Worm (Caenorhabditis elegans) whole organism, young adult: ENCODE measurements around the gene C09G1.4.

Source experiments
- B0261.1 ChIP-seq: sonication (generic microtip); optimal IDR thresholded peaks from 2 replicates; lab custom pipeline; 2016; ENCODE audit warnings: mild to moderate bottlenecking, missing genetic modification characterization, moderate library complexity, missing compliant biosample characterization
- C06A6.2 ChIP-seq: fragments of 200-800 bp; sonication (Bioruptor generic); conservative IDR thresholded peaks from 2 replicates; pipeline ENCODE4 v1.3.6; 2022; ENCODE audit warnings: missing genetic modification characterization, missing compliant biosample characterization
- C17E4.6 ChIP-seq: fragments of 200-800 bp; sonication (Bioruptor generic); IDR thresholded peaks from 2 replicates; pipeline ENCODE4 v1.3.6; 2022; ENCODE audit warnings: missing genetic modification reagents, missing genetic modification characterization, missing compliant biosample characterization
- F33H1.4 ChIP-seq: fragments of 200-800 bp; sonication (Bioruptor generic); IDR thresholded peaks from 2 replicates; pipeline ENCODE4 v1.3.6; 2022; ENCODE audit warnings: missing genetic modification reagents, missing genetic modification characterization, missing compliant biosample characterization
- F57A8.1 ChIP-seq: fragments of 200-800 bp; sonication (Bioruptor generic); optimal IDR thresholded peaks from 2 replicates; lab custom pipeline; 2018; ENCODE audit warnings: mild to moderate bottlenecking, missing genetic modification characterization, moderate library complexity, missing compliant biosample characterization
- Y53G8AR.9 ChIP-seq: fragments of 200-800 bp; sonication (Bioruptor generic); conservative IDR thresholded peaks from 2 replicates; pipeline ENCODE4 v1.3.6; 2022; ENCODE audit warnings: missing genetic modification reagents, missing genetic modification characterization, missing compliant biosample characterization
- Y67H2A.10 ChIP-seq: fragments of 200-800 bp; sonication (Bioruptor generic); conservative IDR thresholded peaks from 2 replicates; pipeline ENCODE4 v1.3.6; 2022; ENCODE audit warnings: missing genetic modification reagents, missing genetic modification characterization, missing compliant biosample characterization
- Y95B8A.8 ChIP-seq: fragments of 200-800 bp; sonication (Bioruptor generic); IDR thresholded peaks from 2 replicates; pipeline ENCODE4 v1.3.6; 2022; ENCODE audit warnings: missing genetic modification reagents, missing genetic modification characterization, missing compliant biosample characterization
- attf-3 ChIP-seq: fragments of 200-800 bp; sonication (Bioruptor generic); conservative IDR thresholded peaks from 2 replicates; pipeline ENCODE4 v1.3.6; 2022; ENCODE audit warnings: missing genetic modification reagents, missing genetic modification characterization, missing compliant biosample characterization
- bed-1 ChIP-seq: fragments of 200-800 bp; sonication (Bioruptor generic); IDR thresholded peaks from 2 replicates; pipeline ENCODE4 v1.3.6; 2022; ENCODE audit warnings: missing genetic modification reagents, missing genetic modification characterization, missing compliant biosample characterization
- cebp-1 ChIP-seq, 2 experiments: fragments of 200-800 bp in 1 of 2; sonication (Bioruptor generic) in 1 of 2; sonication (generic microtip) in 1 of 2; IDR thresholded peaks in 1 of 2; optimal IDR thresholded peaks in 1 of 2; 2 replicates each; pipeline versions ENCODE4 v1.3.6 to Lab custom; 2017 to 2022; ENCODE audit warnings: missing compliant biosample characterization in 2 of 2, missing genetic modification characterization in 2 of 2, mild to moderate bottlenecking in 1 of 2, missing genetic modification reagents in 1 of 2, moderate library complexity in 1 of 2
- cebp-2 ChIP-seq: fragments of 200-800 bp; sonication (Bioruptor generic); IDR thresholded peaks from 2 replicates; pipeline ENCODE4 v1.3.6; 2022; ENCODE audit warnings: missing genetic modification characterization, missing compliant biosample characterization
- dox-1 ChIP-seq: fragments of 200-800 bp; sonication (Bioruptor generic); IDR thresholded peaks from 2 replicates; pipeline ENCODE4 v1.3.6; 2022; ENCODE audit warnings: missing genetic modification reagents, missing genetic modification characterization, missing compliant biosample characterization
- dpl-1 ChIP-seq: fragments of 150-350 bp; optimal IDR thresholded peaks from 2 replicates; lab custom pipeline; 2014; ENCODE audit warnings: missing biosample characterization, missing genetic modification reagents, missing genetic modification characterization
- hrde-1 ChIP-seq: sonication (generic microtip); optimal IDR thresholded peaks from 2 replicates; lab custom pipeline; 2016; ENCODE audit warnings: missing genetic modification characterization, mild to moderate bottlenecking, missing compliant biosample characterization, moderate library complexity, missing genotype, missing genetic modification reagents, borderline replicate concordance
- lag-1 ChIP-seq: fragments of 200-800 bp; sonication (Bioruptor generic); IDR thresholded peaks from 2 replicates; pipeline ENCODE4 v1.3.6; 2022; ENCODE audit warnings: missing genetic modification reagents, missing genetic modification characterization, missing compliant biosample characterization
- let-607 ChIP-seq, 2 experiments: fragments of 200-800 bp in 1 of 2; sonication (Bioruptor generic) in 1 of 2; sonication (generic microtip) in 1 of 2; optimal IDR thresholded peaks; 2 replicates each; lab custom pipeline; 2016 to 2018; ENCODE audit warnings: mild to moderate bottlenecking in 2 of 2, missing compliant biosample characterization in 2 of 2, missing genetic modification characterization in 2 of 2, moderate library complexity in 2 of 2, missing genotype in 1 of 2
- madf-3 ChIP-seq: fragments of 200-800 bp; sonication (Bioruptor generic); IDR thresholded peaks from 2 replicates; pipeline ENCODE4 v1.3.6; 2022; ENCODE audit warnings: missing genetic modification reagents, missing genetic modification characterization, missing compliant biosample characterization
- madf-6 ChIP-seq: fragments of 200-800 bp; sonication (Bioruptor generic); IDR thresholded peaks from 2 replicates; pipeline ENCODE4 v1.3.6; 2022; ENCODE audit warnings: missing genetic modification reagents, missing genetic modification characterization, missing compliant biosample characterization
- mcd-1 ChIP-seq: fragments of 200-800 bp; sonication (Bioruptor generic); IDR thresholded peaks from 2 replicates; pipeline ENCODE4 v1.3.6; 2022; ENCODE audit warnings: missing genetic modification reagents, missing genetic modification characterization, missing compliant biosample characterization
- mel-28 ChIP-seq: sonication (generic microtip); optimal IDR thresholded peaks from 2 replicates; lab custom pipeline; 2016; ENCODE audit warnings: borderline replicate concordance, mild to moderate bottlenecking, missing genetic modification characterization, missing compliant biosample characterization
- nfya-1 ChIP-seq: sonication (generic microtip); optimal IDR thresholded peaks from 2 replicates; lab custom pipeline; 2017; ENCODE audit warnings: antibody characterized with exemption, missing compliant biosample characterization, missing genetic modification characterization, borderline replicate concordance; ENCODE audit not compliant: insufficient read depth
- nfya-2 ChIP-seq: fragments of 200-800 bp; sonication (Bioruptor generic); IDR thresholded peaks from 2 replicates; pipeline ENCODE4 v1.3.6; 2022; ENCODE audit warnings: missing genetic modification reagents, missing genetic modification characterization, missing compliant biosample characterization
- nhr-120 ChIP-seq: fragments of 200-800 bp; sonication (Bioruptor generic); IDR thresholded peaks from 2 replicates; pipeline ENCODE4 v1.3.6; 2022; ENCODE audit warnings: missing genetic modification characterization, missing compliant biosample characterization
- nhr-179 ChIP-seq: sonication (generic microtip); optimal IDR thresholded peaks from 2 replicates; lab custom pipeline; 2016; ENCODE audit warnings: mild to moderate bottlenecking, missing genetic modification characterization, missing compliant biosample characterization
- nhr-27 ChIP-seq: fragments of 200-800 bp; sonication (Bioruptor generic); optimal IDR thresholded peaks from 2 replicates; lab custom pipeline; 2018; ENCODE audit warnings: mild to moderate bottlenecking, missing genetic modification characterization, moderate library complexity, missing compliant biosample characterization
- rec-8 ChIP-seq, 2 experiments: sonication (generic microtip); optimal IDR thresholded peaks; 2 replicates each; lab custom pipeline; 2016; ENCODE audit warnings: mild to moderate bottlenecking in 2 of 2, missing genetic modification characterization in 2 of 2, missing genetic modification reagents in 2 of 2, missing genotype in 2 of 2, missing biosample characterization in 1 of 2, missing compliant biosample characterization in 1 of 2, moderate library complexity in 1 of 2
- repo-1 ChIP-seq: sonication (generic microtip); optimal IDR thresholded peaks from 2 replicates; lab custom pipeline; 2017; ENCODE audit warnings: mild to moderate bottlenecking, missing genetic modification characterization, missing compliant biosample characterization
- snpc-1.1 ChIP-seq: sonication (generic microtip); optimal IDR thresholded peaks from 2 replicates; lab custom pipeline; 2017; ENCODE audit warnings: missing genetic modification characterization, mild to moderate bottlenecking, missing compliant biosample characterization, antibody characterized with exemption, moderate library complexity, missing genotype, missing genetic modification reagents; ENCODE audit not compliant: insufficient read depth
- sptf-2 ChIP-seq: fragments of 200-800 bp; sonication (Bioruptor generic); optimal IDR thresholded peaks from 2 replicates; lab custom pipeline; 2018; ENCODE audit warnings: mild to moderate bottlenecking, missing genetic modification characterization, missing compliant biosample characterization
- tbp1 ChIP-seq: fragments of 200-800 bp; sonication (Bioruptor generic); optimal IDR thresholded peaks from 2 replicates; lab custom pipeline; 2018; ENCODE audit warnings: mild to moderate bottlenecking, missing genetic modification characterization, missing compliant biosample characterization
- tbx-9 ChIP-seq: sonication (generic microtip); optimal IDR thresholded peaks from 2 replicates; lab custom pipeline; 2016; ENCODE audit warnings: borderline replicate concordance, missing genetic modification characterization, inconsistent platforms, missing compliant biosample characterization
- ztf-22 ChIP-seq: fragments of 200-800 bp; sonication (Bioruptor generic); optimal IDR thresholded peaks from 2 replicates; lab custom pipeline; 2018; ENCODE audit warnings: mild to moderate bottlenecking, missing genetic modification characterization, moderate library complexity, missing compliant biosample characterization
- ztf-3 ChIP-seq: fragments of 200-800 bp; sonication (Bioruptor generic); optimal IDR thresholded peaks from 2 replicates; lab custom pipeline; 2018; ENCODE audit warnings: mild to moderate bottlenecking, missing genetic modification characterization, missing compliant biosample characterization

The C09G1.4 gene

DNA sequence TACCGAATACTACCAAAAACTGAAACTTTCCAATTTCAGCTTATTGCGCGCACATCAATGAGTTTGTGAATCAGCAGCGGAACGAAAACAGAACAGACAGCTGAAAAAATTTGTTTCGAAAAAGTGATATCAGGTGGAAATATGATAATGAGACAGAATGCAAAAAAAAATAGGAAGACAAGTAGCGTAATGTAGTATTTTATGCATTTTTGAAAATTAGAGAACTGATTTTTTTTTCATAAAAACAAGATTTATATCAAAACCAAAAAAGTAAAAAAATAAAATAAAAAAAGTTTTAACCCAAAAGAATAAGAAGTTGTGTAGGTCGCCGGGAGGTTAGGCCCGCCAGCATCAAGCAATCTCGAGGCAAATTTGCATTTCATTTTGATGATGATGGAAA is at the start of gene C09G1.4:
Gene C09G1.4 (minus strand): TSS at position 101 of the 400 bp plus-strand sequence.
- no peak for TF ChIP-seq tbx-9 (tag; lab: Kevin White, UChicago)
- no peak for TF ChIP-seq Y95B8A.8 (GFP tag; lab: Robert Waterston, UW)
- no peak for TF ChIP-seq mcd-1 (GFP tag; lab: Robert Waterston, UW)
- TF ChIP-seq nhr-27 (tag; lab: Kevin White, UChicago) = no peak
- no peak for TF ChIP-seq Y53G8AR.9 (GFP tag; lab: Robert Waterston, UW)
- TF ChIP-seq nfya-1 (tag; lab: Kevin White, UChicago) = no peak

DNA sequence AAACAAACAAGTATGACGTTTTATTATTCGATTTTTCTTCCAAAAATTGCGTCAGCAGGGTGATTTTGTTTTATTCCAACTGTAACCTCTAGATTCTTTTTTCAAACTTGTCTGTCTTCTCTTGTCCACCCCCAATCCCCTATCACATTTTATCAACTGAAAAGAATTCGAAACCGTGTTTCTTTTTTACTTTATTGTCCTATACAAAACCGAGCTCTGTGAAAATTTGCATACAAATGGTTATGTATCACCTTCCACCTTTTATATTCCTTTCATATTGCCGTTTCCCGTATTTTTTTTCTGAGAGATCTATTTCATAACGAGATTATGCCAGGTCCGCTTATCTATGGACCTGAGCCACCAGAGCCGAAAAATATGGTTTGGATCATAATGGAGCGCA is 48.8 kb upstream of the C09G1.4 start, which contains the start of gene T27A8.7:
Gene T27A8.7 (plus strand): TSS at position 301 of the 400 bp plus-strand sequence.
- no peak for TF ChIP-seq nfya-1 (tag; lab: Kevin White, UChicago)
- TF ChIP-seq B0261.1 = no peak
- TF ChIP-seq ztf-3 (GFP tag; lab: Kevin White, UChicago) = no peak
- TF ChIP-seq F33H1.4 = no peak
- TF ChIP-seq let-607 (tag; optimal IDR thresholded peaks at IDR 0.05; lab: Kevin White, UChicago) = no peak
- no peak for TF ChIP-seq hrde-1 (tag; lab: Kevin White, UChicago)
- TF ChIP-seq dox-1 (GFP tag; lab: Robert Waterston, UW) = no peak
- TF ChIP-seq ztf-22 (GFP tag; lab: Kevin White, UChicago) = no peak
- TF ChIP-seq madf-6 (GFP tag; lab: Robert Waterston, UW) = no peak
- TF ChIP-seq nfya-2 (GFP tag; lab: Robert Waterston, UW) = no peak
- no peak for TF ChIP-seq sptf-2 (GFP tag; lab: Kevin White, UChicago)

DNA sequence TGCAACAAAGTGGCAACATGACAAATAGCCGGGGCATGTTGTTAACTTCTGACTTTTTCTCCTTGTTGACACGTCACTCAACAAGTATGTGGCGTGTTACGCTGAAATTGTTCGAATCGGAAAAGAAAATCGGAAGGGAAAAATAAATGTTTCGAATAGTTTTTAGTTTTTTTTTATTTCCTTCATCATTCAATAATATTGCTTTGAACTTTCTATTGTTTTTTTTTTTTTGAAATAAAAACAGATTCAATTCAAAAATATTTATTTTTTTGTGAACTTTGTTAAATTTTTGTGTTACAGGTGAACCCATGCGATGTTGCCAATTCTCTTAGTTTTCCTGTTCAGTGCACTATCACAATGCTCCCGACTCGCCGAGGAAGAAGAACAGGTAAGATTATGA is 43.1 kb upstream of the C09G1.4 start, which contains the start of gene cpd-2:
Gene cpd-2 (plus strand): TSS at position 301 of the 400 bp plus-strand sequence.
- TF ChIP-seq F57A8.1 (GFP tag; lab: Kevin White, UChicago) (no peak), repo-1 (tag; lab: Kevin White, UChicago) (no peak), tbp1 (GFP tag; lab: Kevin White, UChicago) (no peak), cebp-2 (GFP tag; lab: Robert Waterston, UW) (no peak), C06A6.2 (GFP tag; lab: Robert Waterston, UW) (no peak), madf-3 (GFP tag; lab: Robert Waterston, UW) (no peak), Y95B8A.8 (GFP tag; lab: Robert Waterston, UW) (no peak), nhr-179 (tag; lab: Kevin White, UChicago) (no peak), Y67H2A.10 (GFP tag; lab: Robert Waterston, UW) (no peak), lag-1 (no peak), mel-28 (tag; lab: Kevin White, UChicago) (no peak), C17E4.6 (GFP tag; lab: Robert Waterston, UW) (no peak), nhr-120 (GFP tag; lab: Robert Waterston, UW) (no peak), ztf-22 (GFP tag; lab: Kevin White, UChicago) (no peak), snpc-1.1 (tag; lab: Kevin White, UChicago) (no peak), cebp-1 (GFP tag; IDR thresholded peaks at IDR 0.05; lab: Robert Waterston, UW) (no peak), cebp-1 (tag; optimal IDR thresholded peaks at IDR 0.05; lab: Kevin White, UChicago) (no peak), dpl-1 (GFP tag; lab: Kevin White, UChicago) (no peak), bed-1 (GFP tag; lab: Robert Waterston, UW) (no peak), attf-3 (GFP tag; lab: Robert Waterston, UW) (no peak), rec-8 (tag; optimal IDR thresholded peaks at IDR 0.05; lab: Kevin White, UChicago) (no peak)
